Fruit fly (Drosophila melanogaster) whole organism, embryonic: ENCODE results near the gene Obp99c.

ENCODE experiments used
- CG10274 ChIP-seq: fragments of 200-800 bp; sonication (Bioruptor generic); optimal IDR thresholded peaks from 3 replicates; lab custom pipeline; 2017; ENCODE audit warnings: missing biosample characterization, mild to moderate bottlenecking, missing genetic modification characterization
- CG14667 ChIP-seq: fragments of 200-800 bp; sonication (Bioruptor generic); IDR thresholded peaks from 2 replicates; pipeline ENCODE4 v1.3.6; 2022; ENCODE audit warnings: missing biosample characterization, missing genetic modification characterization
- D ChIP-seq, 2 experiments: fragments of 200-800 bp in 1 of 2; fragments of >200 bp in 1 of 2; sonication (Bioruptor generic) in 1 of 2; optimal IDR thresholded peaks; 2 replicates in 1 of 2; 3 replicates in 1 of 2; lab custom pipeline; 2017; ENCODE audit warnings: mild to moderate bottlenecking in 1 of 2, missing biosample characterization in 1 of 2, missing genetic modification characterization in 1 of 2, missing genetic modification reagents in 1 of 2
- Dfd ChIP-seq, 2 experiments: fragments of >200 bp; optimal IDR thresholded peaks; 2 replicates each; lab custom pipeline; 2017; ENCODE audit warnings: missing biosample characterization in 2 of 2, missing genetic modification characterization in 2 of 2
- E2f2 ChIP-seq: fragments of 200-800 bp; sonication (Bioruptor generic); IDR thresholded peaks from 2 replicates; pipeline ENCODE4 v1.3.6; 2022; ENCODE audit warnings: missing biosample characterization, missing genetic modification characterization
- Lpt ChIP-seq: fragments of >200 bp; optimal IDR thresholded peaks from 2 replicates; lab custom pipeline; 2018; ENCODE audit warnings: missing biosample characterization, missing genetic modification characterization
- cas ChIP-seq: fragments of 200-800 bp; sonication (Bioruptor generic); IDR thresholded peaks from 2 replicates; pipeline ENCODE4 v1.3.6; 2022; ENCODE audit warnings: missing biosample characterization, missing genetic modification characterization
- cwo ChIP-seq: fragments of 200-800 bp; sonication (Bioruptor generic); optimal IDR thresholded peaks from 3 replicates; lab custom pipeline; 2017; ENCODE audit warnings: missing biosample characterization, missing genetic modification characterization, mild to moderate bottlenecking, moderate library complexity, missing genetic modification reagents
- peb ChIP-seq: fragments of 200-800 bp; sonication (Bioruptor generic); IDR thresholded peaks from 2 replicates; pipeline ENCODE4 v1.3.6; 2022; ENCODE audit warnings: missing biosample characterization, missing genetic modification characterization
- pfk ChIP-seq: fragments of 200-800 bp; sonication (Bioruptor generic); optimal IDR thresholded peaks from 2 replicates; lab custom pipeline; 2018; ENCODE audit warnings: missing biosample characterization, mild to moderate bottlenecking, missing genetic modification characterization, moderate library complexity
- vvl ChIP-seq: fragments of 200-800 bp; sonication (Bioruptor generic); IDR thresholded peaks from 2 replicates; pipeline ENCODE4 v1.3.6; 2022; ENCODE audit warnings: missing biosample characterization, missing genetic modification characterization

DNA sequence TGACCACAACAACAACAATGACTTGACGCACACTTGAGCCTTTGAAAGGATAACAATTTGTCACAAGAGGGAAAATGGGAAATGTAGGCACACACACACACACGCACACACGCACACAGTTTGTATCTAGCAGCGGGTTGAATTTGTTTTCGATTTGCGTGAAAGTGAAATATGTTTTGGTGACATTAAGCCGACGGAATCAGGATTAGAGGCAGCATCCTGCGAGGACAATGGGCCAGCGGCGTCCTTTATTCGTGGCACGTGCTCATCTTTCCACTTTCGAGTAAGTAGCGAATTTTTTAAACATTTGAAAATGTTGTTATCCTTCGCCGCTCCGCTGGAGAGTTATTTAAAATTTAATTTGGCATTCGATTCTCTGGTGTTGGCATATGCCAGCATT is 18.1 kb upstream of the Obp99c start:
- TF ChIP-seq peb (no peak), Lpt (GFP tag; lab: Kevin White, UChicago) (no peak), Dfd (GFP tag; optimal IDR thresholded peaks at IDR 0.05; lab: Kevin White, UChicago) (no peak), pfk (no peak), E2f2 (GFP tag; lab: Robert Waterston, UW) (no peak), CG10274 (GFP tag; lab: Kevin White, UChicago) (no peak), CG14667 (GFP tag; lab: Robert Waterston, UW) (no peak), cwo (GFP tag; lab: Kevin White, UChicago) (no peak), D (optimal IDR thresholded peaks at IDR 0.05; lab: Kevin White, UChicago) (no peak), D (GFP tag; optimal IDR thresholded peaks at IDR 0.05; lab: Kevin White, UChicago) (no peak), vvl (GFP tag; lab: Robert Waterston, UW) (no peak), cas (no peak)
